Worm (Caenorhabditis elegans): Measurements from ENCODE around the gene F42A10.5.

DNA sequence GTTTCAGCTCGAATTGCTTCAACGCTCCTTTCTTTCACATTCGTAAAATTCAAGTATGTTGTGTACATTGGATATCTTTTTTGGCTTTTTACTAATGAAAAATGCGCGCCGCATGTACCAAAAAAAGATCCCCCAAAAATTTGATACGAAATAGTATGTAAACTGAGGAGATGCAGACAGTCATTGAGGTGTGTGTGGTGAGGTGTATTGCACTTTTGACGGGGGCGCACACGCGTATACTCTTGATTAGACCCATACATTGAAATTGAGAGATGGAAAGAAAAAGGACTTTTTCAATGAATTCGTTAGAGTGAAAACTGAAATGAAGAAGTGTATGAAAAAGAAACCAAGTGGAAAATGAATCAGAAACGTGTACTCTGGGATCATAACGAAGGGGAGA lies 48.1 kb upstream of the F42A10.5 start:
- TF ChIP-seq pha-4 (tag; optimal IDR thresholded peaks at IDR 0.05), result no peak
- no peak for TF ChIP-seq nhr-12 (tag; optimal IDR thresholded peaks at IDR 0.05)
- TF ChIP-seq snpc-4 (tag; optimal IDR thresholded peaks at IDR 0.05), result no peak
- TF ChIP-seq nhr-28 (tag; optimal IDR thresholded peaks at IDR 0.05), result no peak
- TF ChIP-seq ztf-11 (tag; optimal IDR thresholded peaks at IDR 0.05), result no peak
- TF ChIP-seq ceh-83 (GFP tag; optimal IDR thresholded peaks at IDR 0.05), result no peak
- no peak for TF ChIP-seq lin-32 (GFP tag; optimal IDR thresholded peaks at IDR 0.05)
- no peak for TF ChIP-seq sem-2 (GFP tag; optimal IDR thresholded peaks at IDR 0.05)
- no peak for TF ChIP-seq nhr-237 (tag; optimal IDR thresholded peaks at IDR 0.05)
- TF ChIP-seq blmp-1 (tag; optimal IDR thresholded peaks at IDR 0.05), result no peak
- TF ChIP-seq ces-1 (GFP tag; optimal IDR thresholded peaks at IDR 0.05), result no peak
- TF ChIP-seq M03D4.4 (tag; optimal IDR thresholded peaks at IDR 0.05), result no peak
- TF ChIP-seq bed-3 (GFP tag; optimal IDR thresholded peaks at IDR 0.05), result no peak
- TF ChIP-seq lin-13 (tag; optimal IDR thresholded peaks at IDR 0.05), result no peak
